Worm (Caenorhabditis elegans): ENCODE data around the gene F25E5.8.

DNA sequence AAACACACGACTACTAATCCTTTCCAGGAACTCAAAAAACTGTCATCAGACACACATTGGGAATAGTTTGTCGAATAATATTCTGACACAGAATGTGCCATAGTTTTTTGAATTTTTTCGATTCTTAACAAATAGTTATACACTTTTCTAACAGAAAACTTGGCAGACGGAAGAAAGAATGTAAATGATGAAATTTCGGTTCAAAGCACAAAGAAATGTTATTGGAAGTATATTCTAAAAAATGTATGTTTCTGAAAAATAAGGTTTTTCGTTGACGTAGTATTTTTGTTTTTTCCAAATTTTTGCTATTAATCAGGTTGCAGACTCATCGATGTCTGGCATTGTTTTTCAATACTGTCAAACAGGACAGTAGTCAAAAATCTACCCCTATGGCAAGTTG lies 25.2 kb downstream of the F25E5.8 start, which contains the start of gene srh-92:
- TF ChIP-seq ama-1 (optimal IDR thresholded peaks at IDR 0.05): no peak
- TF ChIP-seq mdl-1 (tag; optimal IDR thresholded peaks at IDR 0.05): no peak
- no peak for TF ChIP-seq jun-1 (tag; optimal IDR thresholded peaks at IDR 0.05)
- TF ChIP-seq F44E2.7 (GFP tag; IDR thresholded peaks at IDR 0.05): no peak
- no peak for TF ChIP-seq lin-13 (GFP tag; optimal IDR thresholded peaks at IDR 0.05)
- TF ChIP-seq aly-2 (tag; optimal IDR thresholded peaks at IDR 0.05): no peak
- TF ChIP-seq unc-39 (tag; optimal IDR thresholded peaks at IDR 0.05): no peak
- no peak for TF ChIP-seq nhr-11 (tag; optimal IDR thresholded peaks at IDR 0.05)
- TF ChIP-seq pqm-1 (tag; optimal IDR thresholded peaks at IDR 0.05): no peak
- TF ChIP-seq nhr-102 (tag; optimal IDR thresholded peaks at IDR 0.05): no peak
- no peak for TF ChIP-seq egl-27 (tag; optimal IDR thresholded peaks at IDR 0.05)
